Worm (Caenorhabditis elegans): Measurements from ENCODE around the gene cpt-4.

DNA sequence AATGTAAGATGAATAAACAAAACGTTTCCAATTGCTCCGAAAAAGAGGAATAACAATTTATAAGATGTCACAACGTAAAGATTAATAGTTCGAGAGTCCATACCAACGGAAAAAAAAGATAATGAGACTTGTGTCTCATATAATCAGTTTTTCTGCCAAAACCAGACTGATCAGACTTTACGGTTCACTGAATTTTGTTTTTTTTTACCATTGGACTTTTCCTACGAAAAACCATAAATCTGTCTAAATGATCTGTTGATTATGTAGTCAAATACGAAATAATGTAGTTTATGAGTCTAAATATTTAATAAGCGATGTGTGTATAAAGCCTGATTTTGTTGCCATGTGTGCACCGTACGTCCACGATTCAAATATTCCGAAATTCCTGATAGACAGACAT, 48.5 kb downstream of the cpt-4 start, which contains the start of gene srsx-11:
- TF ChIP-seq che-1 (tag; optimal IDR thresholded peaks at IDR 0.05) (no peak), F13H6.1 (tag; optimal IDR thresholded peaks at IDR 0.05) (no peak), ets-4 (tag; optimal IDR thresholded peaks at IDR 0.05) (no peak), dmd-4 (tag; optimal IDR thresholded peaks at IDR 0.05; ENCODE audit: borderline replicate concordance) (no peak), ceh-24 (tag; optimal IDR thresholded peaks at IDR 0.05) (no peak), K02D7.2 (tag; optimal IDR thresholded peaks at IDR 0.05) (no peak), pha-4 (tag; optimal IDR thresholded peaks at IDR 0.05) (no peak), madf-2 (tag; optimal IDR thresholded peaks at IDR 0.05) (no peak)

Data from whole organism, late embryonic.